Worm (Caenorhabditis elegans) whole organism, L1 larva: ENCODE data around the gene C54D1.7.

Source experiments
- Y116A8C.19 ChIP-seq: sonication (generic microtip); optimal IDR thresholded peaks from 2 replicates; lab custom pipeline; 2016; ENCODE audit warnings: missing compliant biosample characterization, missing genetic modification characterization, borderline replicate concordance
- aha-1 ChIP-seq: fragments of 150-350 bp; optimal IDR thresholded peaks from 2 replicates; lab custom pipeline; 2014; ENCODE audit warnings: missing biosample characterization, missing genetic modification characterization
- ama-1 ChIP-seq: fragments of 150-350 bp; optimal IDR thresholded peaks from 2 replicates; lab custom pipeline; 2014
- blmp-1 ChIP-seq: fragments of 150-350 bp; optimal IDR thresholded peaks from 2 replicates; lab custom pipeline; 2014; ENCODE audit warnings: missing biosample characterization, missing genetic modification characterization
- efl-1 ChIP-seq, 4 experiments: fragments of 150-350 bp; optimal IDR thresholded peaks in 3 of 4; peaks in 1 of 4; 1 replicate in 1 of 4; 2 replicates in 3 of 4; lab custom pipeline; 2014; ENCODE audit warnings: missing biosample characterization in 2 of 4, missing genetic modification characterization in 2 of 4, missing genetic modification reagents in 2 of 4
- egl-27 ChIP-seq, 2 experiments: fragments of 150-350 bp in 1 of 2; sonication (generic microtip); optimal IDR thresholded peaks; 3 replicates each; lab custom pipeline; 2017 to 2018; ENCODE audit warnings: missing biosample characterization in 2 of 2, missing genetic modification characterization in 2 of 2, missing genetic modification reagents in 2 of 2
- elt-2 ChIP-seq: sonication (generic microtip); optimal IDR thresholded peaks from 2 replicates; lab custom pipeline; 2016; ENCODE audit warnings: missing genetic modification characterization, mild to moderate bottlenecking, inconsistent platforms, missing compliant biosample characterization, missing genetic modification reagents
- elt-3 ChIP-seq, 6 experiments: fragments of 150-350 bp in 1 of 6; sonication (generic microtip); optimal IDR thresholded peaks; 2 replicates each; lab custom pipeline; 2017 to 2018; ENCODE audit warnings: missing biosample characterization in 6 of 6, missing genetic modification characterization in 6 of 6, inconsistent platforms in 1 of 6
- jun-1 ChIP-seq: fragments of 150-350 bp; optimal IDR thresholded peaks from 2 replicates; lab custom pipeline; 2014; ENCODE audit warnings: missing biosample characterization, missing genetic modification reagents, missing genetic modification characterization
- lin-13 ChIP-seq: fragments of 150-350 bp; optimal IDR thresholded peaks from 2 replicates; lab custom pipeline; 2014; ENCODE audit warnings: missing biosample characterization, missing genetic modification reagents, missing genetic modification characterization
- lin-14 ChIP-seq: fragments of 200-800 bp; sonication (Bioruptor generic); optimal IDR thresholded peaks from 2 replicates; lab custom pipeline; 2018; ENCODE audit warnings: mild to moderate bottlenecking, missing genetic modification characterization, moderate library complexity, missing compliant biosample characterization
- lin-15B ChIP-seq: fragments of 150-350 bp; sonication (generic microtip); optimal IDR thresholded peaks from 3 replicates; lab custom pipeline; 2014; ENCODE audit warnings: missing biosample characterization, missing genetic modification characterization
- lin-35 ChIP-seq, 2 experiments: fragments of 150-350 bp; optimal IDR thresholded peaks; 2 replicates each; lab custom pipeline; 2014; ENCODE audit warnings: missing biosample characterization in 2 of 2, missing genetic modification characterization in 2 of 2, missing genetic modification reagents in 2 of 2
- lin-39 ChIP-seq: fragments of 150-350 bp; optimal IDR thresholded peaks from 2 replicates; lab custom pipeline; 2014; ENCODE audit warnings: missing biosample characterization, missing genetic modification reagents, missing genetic modification characterization
- lir-3 ChIP-seq: sonication (generic microtip); optimal IDR thresholded peaks from 2 replicates; lab custom pipeline; 2016; ENCODE audit warnings: mild to moderate bottlenecking, missing genetic modification characterization, moderate library complexity, missing compliant biosample characterization; ENCODE audit not compliant: poor library complexity
- lsy-2 ChIP-seq, 2 experiments: fragments of 150-350 bp; optimal IDR thresholded peaks; 2 replicates each; lab custom pipeline; 2014; ENCODE audit warnings: missing biosample characterization in 2 of 2, missing genetic modification characterization in 2 of 2
- mab-9 ChIP-seq: fragments of 200-800 bp; sonication (Bioruptor generic); IDR thresholded peaks from 2 replicates; pipeline ENCODE4 v1.3.6; 2022; ENCODE audit warnings: missing genetic modification reagents, missing genetic modification characterization, missing compliant biosample characterization
- mdl-1 ChIP-seq, 2 experiments: fragments of 150-350 bp; optimal IDR thresholded peaks; 2 replicates each; lab custom pipeline; 2014 to 2017; ENCODE audit warnings: missing biosample characterization in 2 of 2, missing genetic modification characterization in 2 of 2, inconsistent platforms in 1 of 2
- mef-2 ChIP-seq: fragments of 150-350 bp; optimal IDR thresholded peaks from 2 replicates; lab custom pipeline; 2014; ENCODE audit warnings: missing biosample characterization, missing genetic modification characterization
- mep-1 ChIP-seq: fragments of 150-350 bp; optimal IDR thresholded peaks from 2 replicates; lab custom pipeline; 2014; ENCODE audit warnings: missing biosample characterization, missing genetic modification characterization
- nhr-12 ChIP-seq: sonication (generic microtip); optimal IDR thresholded peaks from 2 replicates; lab custom pipeline; 2017; ENCODE audit warnings: missing biosample characterization, missing genetic modification characterization
- nhr-19 ChIP-seq: fragments of 200-800 bp; sonication (Bioruptor generic); conservative IDR thresholded peaks from 2 replicates; pipeline ENCODE4 v1.3.6; 2022; ENCODE audit warnings: missing genetic modification characterization, missing compliant biosample characterization
- nhr-20 ChIP-seq: sonication (generic microtip); optimal IDR thresholded peaks from 2 replicates; lab custom pipeline; 2016; ENCODE audit warnings: mild to moderate bottlenecking, missing genetic modification characterization, missing compliant biosample characterization
- nhr-237 ChIP-seq: fragments of 150-350 bp; optimal IDR thresholded peaks from 2 replicates; lab custom pipeline; 2014; ENCODE audit warnings: missing biosample characterization, missing genetic modification characterization
- nhr-28 ChIP-seq: fragments of 150-350 bp; optimal IDR thresholded peaks from 2 replicates; lab custom pipeline; 2014; ENCODE audit warnings: missing biosample characterization, missing genetic modification characterization
- nhr-71 ChIP-seq: sonication (generic microtip); optimal IDR thresholded peaks from 2 replicates; lab custom pipeline; 2016; ENCODE audit warnings: mild to moderate bottlenecking, missing genetic modification characterization, moderate library complexity, missing compliant biosample characterization
- nhr-84 ChIP-seq: sonication (generic microtip); optimal IDR thresholded peaks from 2 replicates; lab custom pipeline; 2017; ENCODE audit warnings: missing biosample characterization, missing genetic modification characterization
- nhr-85 ChIP-seq: sonication (generic microtip); peaks from one replicate; lab custom pipeline; 2016; ENCODE audit warnings: missing genetic modification characterization, inconsistent platforms, missing compliant biosample characterization
- nhr-90 ChIP-seq: sonication (generic microtip); optimal IDR thresholded peaks from 2 replicates; lab custom pipeline; 2016; ENCODE audit warnings: mild to moderate bottlenecking, missing genetic modification characterization, missing compliant biosample characterization; ENCODE audit not compliant: poor library complexity
- skn-1 ChIP-seq: fragments of 150-350 bp; optimal IDR thresholded peaks from 2 replicates; lab custom pipeline; 2014; ENCODE audit warnings: missing biosample characterization, missing genetic modification characterization
- snu-23 ChIP-seq: sonication (generic microtip); optimal IDR thresholded peaks from 2 replicates; lab custom pipeline; 2016; ENCODE audit warnings: missing genetic modification characterization, missing compliant biosample characterization
- sox-4 ChIP-seq: sonication (generic microtip); optimal IDR thresholded peaks from 2 replicates; lab custom pipeline; 2016; ENCODE audit warnings: missing genetic modification characterization, missing compliant biosample characterization
- sup-37 ChIP-seq: fragments of 200-800 bp; sonication (Bioruptor generic); optimal IDR thresholded peaks from 2 replicates; lab custom pipeline; 2018; ENCODE audit warnings: mild to moderate bottlenecking, missing genetic modification characterization, missing compliant biosample characterization
- tlp-1 ChIP-seq: fragments of 150-350 bp; optimal IDR thresholded peaks from 2 replicates; lab custom pipeline; 2014; ENCODE audit warnings: missing biosample characterization, missing genetic modification characterization
- unc-86 ChIP-seq: sonication (generic microtip); optimal IDR thresholded peaks from 2 replicates; lab custom pipeline; 2016; ENCODE audit warnings: missing genetic modification characterization, missing compliant biosample characterization
- xbp-1 ChIP-seq: sonication (generic microtip); optimal IDR thresholded peaks from 2 replicates; lab custom pipeline; 2016; ENCODE audit warnings: missing genetic modification characterization, missing compliant biosample characterization
- ztf-11 ChIP-seq, 2 experiments: sonication (generic microtip); optimal IDR thresholded peaks; 2 replicates each; lab custom pipeline; 2016 to 2017; ENCODE audit warnings: missing genetic modification characterization in 2 of 2, missing biosample characterization in 1 of 2, missing compliant biosample characterization in 1 of 2

Gene C54D1.7

DNA sequence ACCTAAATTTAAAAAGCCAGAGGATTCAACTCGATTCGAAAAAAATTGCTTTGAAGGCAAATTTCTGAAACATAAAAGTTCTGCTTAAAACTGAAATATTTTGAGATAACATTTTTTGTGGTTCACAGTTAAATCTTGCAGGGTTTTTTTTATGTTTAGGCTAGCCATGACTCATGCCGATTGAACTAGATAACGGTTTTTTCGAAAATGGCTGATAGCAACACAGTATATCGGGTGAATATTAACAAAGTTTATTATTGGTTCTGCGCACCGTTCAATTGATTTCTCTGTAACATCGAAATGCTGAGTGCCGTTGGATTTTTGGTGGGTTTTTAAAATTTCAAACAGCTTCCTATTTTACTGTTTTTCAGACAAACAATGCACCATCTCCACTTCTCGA lies 21.5 kb upstream of the C54D1.7 start, which contains the start of gene F43E12.1:
TSS of gene F43E12.1 (plus strand) at position 301 of the 400 bp plus-strand sequence.
- TF ChIP-seq nhr-28 (no peak), lin-35 (GFP tag; optimal IDR thresholded peaks at IDR 0.05; lab: Kevin White, UChicago) (no peak), Y116A8C.19 (tag; lab: Kevin White, UChicago) (no peak), mdl-1 (tag; optimal IDR thresholded peaks at IDR 0.05; lab: Kevin White, UChicago) (no peak), skn-1 (tag; lab: Kevin White, UChicago) (no peak), lir-3 (tag; lab: Kevin White, UChicago) (no peak), nhr-12 (tag; lab: Kevin White, UChicago) (no peak), lin-15B (no peak), unc-86 (no peak), elt-2 (no peak), mef-2 (tag; lab: Kevin White, UChicago) (no peak), lsy-2 (tag; optimal IDR thresholded peaks at IDR 0.05; lab: Kevin White, UChicago) (no peak)

DNA sequence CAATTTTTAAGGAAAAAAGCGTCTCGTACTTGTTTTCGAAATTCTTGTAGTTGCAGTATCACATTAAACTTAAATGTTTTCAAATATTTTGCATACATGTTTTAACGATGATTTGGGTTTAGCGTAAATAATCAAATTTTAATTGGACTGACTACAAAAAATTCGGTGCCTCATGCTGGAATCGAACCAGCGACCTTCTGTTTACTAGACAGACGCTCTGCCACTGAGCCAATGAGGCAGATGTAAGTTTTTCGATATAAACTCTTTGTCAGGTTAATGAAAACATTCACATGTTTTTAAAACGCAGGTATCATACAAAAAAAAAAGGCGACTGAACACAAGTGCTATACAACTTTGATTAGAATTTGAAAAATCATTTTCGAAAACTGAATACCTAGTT lies 21.0 kb upstream of the C54D1.7 start:
- no peak for TF ChIP-seq aha-1 (tag; lab: Kevin White, UChicago)
- peak in 1 of 2 experiments; percentile 21 for TF ChIP-seq lin-35 (GFP tag; optimal IDR thresholded peaks at IDR 0.05; lab: Kevin White, UChicago)
- TF ChIP-seq snu-23 (GFP tag; lab: Kevin White, UChicago) = peak; percentile 16
- no peak for TF ChIP-seq ztf-11 (tag; optimal IDR thresholded peaks at IDR 0.05; lab: Kevin White, UChicago)
- TF ChIP-seq nhr-85 (tag; lab: Kevin White, UChicago) = peak; percentile 23
- TF ChIP-seq nhr-237 (tag; lab: Kevin White, UChicago) = no peak
- TF ChIP-seq nhr-84 (tag; lab: Kevin White, UChicago) = no peak
- peak; percentile 32 for TF ChIP-seq nhr-90 (tag; lab: Kevin White, UChicago)

DNA sequence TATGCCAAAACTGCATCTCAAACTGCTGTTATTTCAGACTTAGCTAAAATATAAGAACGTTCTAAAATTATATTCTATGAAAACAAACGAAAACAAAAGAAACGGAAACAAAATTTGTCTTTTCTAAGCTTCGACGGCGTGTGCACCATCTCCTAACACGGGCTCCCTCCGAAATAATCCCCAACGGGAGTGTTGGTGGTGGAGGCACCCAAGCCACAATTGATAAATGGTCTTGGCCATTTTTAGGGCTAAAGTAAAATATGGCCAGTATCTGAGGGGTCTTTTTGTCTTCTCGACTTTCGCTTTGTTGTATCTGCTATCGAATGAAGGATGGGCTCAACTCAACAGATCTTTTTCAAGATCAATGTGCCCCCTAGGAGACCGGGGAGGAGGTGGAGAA lies 19.6 kb upstream of the C54D1.7 start:
- TF ChIP-seq lin-39 (tag; lab: Kevin White, UChicago) = no peak
- TF ChIP-seq lin-14 (GFP tag; lab: Kevin White, UChicago) = peak; percentile 25

DNA sequence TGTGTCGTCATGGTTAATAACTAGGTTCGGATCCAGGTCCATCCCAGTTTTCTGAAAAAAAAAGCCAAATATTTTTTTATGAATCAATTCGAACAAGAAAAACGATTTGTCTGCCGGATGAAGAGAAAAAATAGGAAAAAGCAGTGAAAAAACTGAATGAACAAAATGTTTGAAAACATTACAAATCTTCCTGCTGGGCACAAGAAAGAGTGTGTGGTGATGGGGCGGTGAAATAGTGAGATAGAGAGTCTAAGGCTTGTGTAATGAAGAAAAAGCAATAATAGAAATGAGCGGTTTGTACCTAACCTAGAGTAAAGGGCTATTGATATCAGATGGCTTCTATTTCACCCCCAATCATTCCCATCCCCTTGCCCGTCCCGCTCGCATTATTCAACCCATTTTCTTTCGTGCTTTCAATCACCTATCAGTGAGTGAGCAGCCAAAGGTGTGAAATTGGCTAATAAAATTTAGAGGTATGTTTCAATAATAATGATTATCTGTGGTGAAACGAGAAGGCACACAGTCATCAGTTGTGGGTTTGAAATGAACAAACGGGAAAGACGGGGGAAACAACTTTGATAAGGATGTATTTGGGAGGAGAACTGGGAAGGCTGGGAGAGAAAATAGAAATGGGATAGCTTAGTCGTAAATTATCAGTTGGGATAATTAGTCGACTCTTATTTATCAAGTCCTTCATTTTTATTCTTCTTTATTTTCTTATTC lies 14.9 kb upstream of the C54D1.7 start, which contains the start of gene bar-1:
TSS of gene bar-1 (minus strand) at position 51 of the 723 bp plus-strand sequence.
- no peak for TF ChIP-seq lin-13 (GFP tag; lab: Kevin White, UChicago)
- no peak for TF ChIP-seq nhr-19 (GFP tag; lab: Robert Waterston, UW)
- peak in 1 of 6 experiments; percentile 8 for TF ChIP-seq elt-3 (tag; optimal IDR thresholded peaks at IDR 0.05; lab: Kevin White, UChicago)
- TF ChIP-seq nhr-20 (tag; lab: Kevin White, UChicago) = no peak
- TF ChIP-seq lin-14 (GFP tag; lab: Kevin White, UChicago) = no peak
- no peak for TF ChIP-seq sup-37 (GFP tag; lab: Kevin White, UChicago)
- TF ChIP-seq elt-2 = peak; percentile 46
- no peak for TF ChIP-seq nhr-71 (tag; lab: Kevin White, UChicago)
- no peak for TF ChIP-seq mab-9 (GFP tag; lab: Robert Waterston, UW)
- peak; percentile 8 for TF ChIP-seq blmp-1 (tag; lab: Kevin White, UChicago)
- TF ChIP-seq egl-27 (tag; optimal IDR thresholded peaks at IDR 0.05; lab: Kevin White, UChicago) = no peak
- TF ChIP-seq Y116A8C.19 (tag; lab: Kevin White, UChicago) = no peak
- TF ChIP-seq, all 84 proteins: peak for 3

DNA sequence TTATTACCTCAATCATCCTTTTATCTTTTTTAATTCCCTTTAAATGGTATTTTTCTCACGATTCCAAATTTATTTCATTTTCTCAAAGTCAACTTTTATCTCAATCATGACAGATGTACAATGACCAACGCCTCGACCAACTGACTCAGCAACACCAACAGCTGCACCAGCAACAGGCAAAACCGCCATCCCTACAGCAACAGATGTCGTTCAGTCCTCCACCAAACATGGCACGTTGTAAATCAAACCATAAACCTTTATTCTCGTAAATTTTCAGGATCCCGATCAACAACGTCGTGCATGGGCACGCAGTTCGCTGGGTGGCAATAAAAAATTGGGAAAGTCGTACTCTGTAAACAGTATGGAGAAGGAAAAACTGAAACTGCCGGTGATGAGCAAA lies 6.9 kb upstream of the C54D1.7 start:
- TF ChIP-seq ama-1 (lab: Kevin White, UChicago) = no peak
- no peak for TF ChIP-seq sox-4
- no peak for TF ChIP-seq tlp-1 (tag; lab: Kevin White, UChicago)
- no peak for TF ChIP-seq mep-1 (tag; lab: Kevin White, UChicago)
- TF ChIP-seq efl-1 (optimal IDR thresholded peaks at IDR 0.05; lab: Kevin White, UChicago) = no peak
- peak in 1 of 2 experiments; percentile 14 for TF ChIP-seq efl-1 (GFP tag; optimal IDR thresholded peaks at IDR 0.05 in 1 of 2; lab: Kevin White, UChicago)
- TF ChIP-seq xbp-1 (tag; lab: Kevin White, UChicago) = no peak
- TF ChIP-seq elt-2 = no peak
- TF ChIP-seq ztf-11 (tag; optimal IDR thresholded peaks at IDR 0.05; lab: Kevin White, UChicago) = peak in 1 of 2 experiments; percentile 20
- no peak for TF ChIP-seq jun-1 (tag; lab: Kevin White, UChicago)
